Worm (Caenorhabditis elegans) whole organism, late embryonic: Measurements from ENCODE around the gene ins-14.

Source experiments
- K09A11.1 ChIP-seq: sonication (generic microtip); optimal IDR thresholded peaks from 2 replicates; lab custom pipeline; 2017; ENCODE audit warnings: antibody characterized with exemption, mild to moderate bottlenecking, missing genetic modification characterization, missing compliant biosample characterization; ENCODE audit not compliant: insufficient read depth
- T23F11.4 ChIP-seq: fragments of 200-800 bp; sonication (Bioruptor generic); optimal IDR thresholded peaks from 2 replicates; lab custom pipeline; 2018; ENCODE audit warnings: mild to moderate bottlenecking, missing genetic modification characterization, missing compliant biosample characterization
- ama-1 ChIP-seq: fragments of 150-350 bp; optimal IDR thresholded peaks from 2 replicates; lab custom pipeline; 2014
- elt-2 ChIP-seq: sonication (generic microtip); optimal IDR thresholded peaks from 2 replicates; lab custom pipeline; 2016; ENCODE audit warnings: missing genetic modification reagents, missing genetic modification characterization, missing compliant biosample characterization
- gmeb-2 ChIP-seq: sonication (generic microtip); optimal IDR thresholded peaks from 2 replicates; lab custom pipeline; 2016; ENCODE audit warnings: missing genetic modification characterization, inconsistent platforms, missing compliant biosample characterization
- hlh-30 ChIP-seq: sonication (generic microtip); optimal IDR thresholded peaks from 2 replicates; lab custom pipeline; 2017; ENCODE audit warnings: antibody characterized with exemption, missing genetic modification characterization, missing compliant biosample characterization; ENCODE audit not compliant: insufficient read depth
- hlh-8 ChIP-seq: sonication (generic microtip); optimal IDR thresholded peaks from 2 replicates; lab custom pipeline; 2016; ENCODE audit warnings: missing genotype, missing genetic modification characterization, missing compliant biosample characterization
- nhr-11 ChIP-seq: fragments of 150-350 bp; optimal IDR thresholded peaks from 2 replicates; lab custom pipeline; 2014; ENCODE audit warnings: missing biosample characterization, missing genetic modification characterization
- pha-4 ChIP-seq: fragments of 150-350 bp; optimal IDR thresholded peaks from 2 replicates; lab custom pipeline; 2018; ENCODE audit warnings: missing biosample characterization, missing genetic modification reagents, missing genetic modification characterization
- pqm-1 ChIP-seq: sonication (generic microtip); optimal IDR thresholded peaks from 2 replicates; lab custom pipeline; 2016; ENCODE audit warnings: missing genetic modification characterization, missing compliant biosample characterization
- rnt-1 ChIP-seq: sonication (generic microtip); optimal IDR thresholded peaks from 2 replicates; lab custom pipeline; 2016; ENCODE audit warnings: missing genetic modification characterization, missing compliant biosample characterization
- unc-3 ChIP-seq, 2 experiments: fragments of 200-800 bp in 1 of 2; sonication (Bioruptor generic) in 1 of 2; sonication (generic microtip) in 1 of 2; conservative IDR thresholded peaks in 1 of 2; optimal IDR thresholded peaks in 1 of 2; 2 replicates each; pipeline versions ENCODE4 v1.3.6 to Lab custom; 2016 to 2022; ENCODE audit warnings: missing compliant biosample characterization in 2 of 2, missing genetic modification characterization in 2 of 2, missing genetic modification reagents in 1 of 2
- unc-86 ChIP-seq: sonication (generic microtip); optimal IDR thresholded peaks from 2 replicates; lab custom pipeline; 2016; ENCODE audit warnings: missing genetic modification characterization, missing compliant biosample characterization
- zip-5 ChIP-seq: sonication (generic microtip); optimal IDR thresholded peaks from 2 replicates; lab custom pipeline; 2016; ENCODE audit warnings: missing genetic modification characterization, missing compliant biosample characterization

- TF ChIP-seq pqm-1 (tag; lab: Kevin White, UChicago) (no peak), pha-4 (tag; lab: Kevin White, UChicago) (no peak), ama-1 (lab: Kevin White, UChicago) (no peak), zip-5 (no peak), unc-3 (GFP tag; conservative IDR thresholded peaks at IDR 0.05; lab: Robert Waterston, UW) (no peak), unc-3 (tag; optimal IDR thresholded peaks at IDR 0.05; lab: Kevin White, UChicago) (no peak), nhr-11 (no peak), T23F11.4 (GFP tag; lab: Kevin White, UChicago) (no peak), elt-2 (no peak), gmeb-2 (tag; lab: Kevin White, UChicago) (no peak), K09A11.1 (no peak), unc-86 (tag; lab: Kevin White, UChicago) (no peak), rnt-1 (tag; lab: Kevin White, UChicago) (no peak), hlh-30 (tag; lab: Kevin White, UChicago) (no peak), hlh-8 (tag; lab: Kevin White, UChicago) (no peak)
Observed at ce11 chrII:6710596-6710995, 35.0 kb downstream of the ins-14 start.
